Worm (Caenorhabditis elegans) whole organism, L2 larva: ENCODE measurements around the gene atic-1.

Experiments used
- R02D3.7 ChIP-seq: fragments of 150-350 bp; optimal IDR thresholded peaks from 2 replicates; lab custom pipeline; 2014; ENCODE audit warnings: missing biosample characterization, missing genetic modification characterization
- alr-1 ChIP-seq: fragments of 150-350 bp; optimal IDR thresholded peaks from 2 replicates; lab custom pipeline; 2014; ENCODE audit warnings: missing biosample characterization, missing genetic modification characterization
- elt-1 ChIP-seq: fragments of 150-350 bp; optimal IDR thresholded peaks from 2 replicates; lab custom pipeline; 2014; ENCODE audit warnings: missing biosample characterization, missing genetic modification characterization
- gmeb-1 ChIP-seq: fragments of 150-350 bp; optimal IDR thresholded peaks from 2 replicates; lab custom pipeline; 2014; ENCODE audit warnings: missing biosample characterization, missing genetic modification characterization
- nhr-11 ChIP-seq: fragments of 150-350 bp; optimal IDR thresholded peaks from 2 replicates; lab custom pipeline; 2014; ENCODE audit warnings: missing biosample characterization, missing genetic modification characterization
- nhr-23 ChIP-seq: fragments of 150-350 bp; optimal IDR thresholded peaks from 2 replicates; lab custom pipeline; 2014; ENCODE audit warnings: missing biosample characterization, missing genetic modification reagents, missing genetic modification characterization
- nhr-237 ChIP-seq: fragments of 150-350 bp; optimal IDR thresholded peaks from 2 replicates; lab custom pipeline; 2014; ENCODE audit warnings: missing biosample characterization, missing genetic modification characterization
- unc-39 ChIP-seq: fragments of 150-350 bp; optimal IDR thresholded peaks from 2 replicates; lab custom pipeline; 2014; ENCODE audit warnings: missing biosample characterization, missing genetic modification characterization
- ztf-11 ChIP-seq: sonication (generic microtip); optimal IDR thresholded peaks from 2 replicates; lab custom pipeline; 2017; ENCODE audit warnings: missing biosample characterization, missing genetic modification characterization
- ztf-4 ChIP-seq: fragments of 150-350 bp; optimal IDR thresholded peaks from 2 replicates; lab custom pipeline; 2014; ENCODE audit warnings: missing biosample characterization, missing genetic modification characterization

DNA sequence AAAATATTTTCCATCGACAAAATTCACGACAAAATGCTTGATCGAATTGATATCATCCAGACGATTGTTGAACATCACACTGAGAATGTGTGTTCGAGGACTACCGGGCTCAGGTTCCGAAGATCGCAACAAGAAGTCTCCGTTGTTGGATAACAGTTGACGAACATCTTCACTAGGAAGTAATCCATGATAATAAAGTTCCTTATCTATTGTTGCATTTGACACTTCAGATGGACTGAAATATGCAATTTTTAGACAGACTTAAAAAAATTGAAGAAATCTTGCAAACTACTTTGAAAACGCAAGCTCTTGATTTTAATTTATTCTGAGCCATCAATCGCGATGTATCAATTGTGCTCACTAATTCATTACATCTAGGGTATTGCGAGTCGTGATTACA lies 4.6 kb upstream of the atic-1 start:
- TF ChIP-seq nhr-11 = no peak
- no peak for TF ChIP-seq R02D3.7 (tag; lab: Kevin White, UChicago)
- TF ChIP-seq ztf-4 (tag; lab: Kevin White, UChicago) = no peak
- no peak for TF ChIP-seq unc-39 (tag; lab: Kevin White, UChicago)
- no peak for TF ChIP-seq gmeb-1 (tag; lab: Kevin White, UChicago)
- TF ChIP-seq nhr-237 (tag; lab: Kevin White, UChicago) = no peak
- TF ChIP-seq ztf-11 (tag; lab: Kevin White, UChicago) = no peak
- TF ChIP-seq alr-1 (tag; lab: Kevin White, UChicago) = no peak
- no peak for TF ChIP-seq nhr-23
- no peak for TF ChIP-seq elt-1 (tag; lab: Kevin White, UChicago)
